Fruit fly (Drosophila melanogaster) whole organism, adult: ENCODE results near the gene CG9500.
A peak's percentile ranks its signal among the peaks of the same experiment; 100 is the strongest.

Experiments
- CG11617 ChIP-seq: fragments of 200-800 bp; sonication (Bioruptor generic); optimal IDR thresholded peaks from 2 replicates; lab custom pipeline; 2017; ENCODE audit warnings: mild to moderate bottlenecking, missing biosample characterization, missing genetic modification reagents, missing genetic modification characterization
- CG12768 ChIP-seq: fragments of 200-800 bp; sonication (Bioruptor generic); optimal IDR thresholded peaks from 2 replicates; lab custom pipeline; 2017; ENCODE audit warnings: missing biosample characterization, missing genetic modification characterization, mild to moderate bottlenecking, moderate library complexity, missing genetic modification reagents
- CG14711 ChIP-seq: fragments of 200-800 bp; sonication (Bioruptor generic); optimal IDR thresholded peaks from 2 replicates; lab custom pipeline; 2018; ENCODE audit warnings: missing biosample characterization, mild to moderate bottlenecking, missing genetic modification characterization, moderate library complexity
- CG1620 ChIP-seq: fragments of 200-800 bp; sonication (Bioruptor generic); optimal IDR thresholded peaks from 2 replicates; lab custom pipeline; 2016; ENCODE audit warnings: missing biosample characterization, missing genetic modification characterization
- CG33017 ChIP-seq: fragments of 200-800 bp; sonication (Bioruptor generic); optimal IDR thresholded peaks from 2 replicates; lab custom pipeline; 2018; ENCODE audit warnings: missing biosample characterization, mild to moderate bottlenecking, missing genetic modification characterization, moderate library complexity
- CG5204 ChIP-seq: fragments of 200-800 bp; sonication (Bioruptor generic); optimal IDR thresholded peaks from 2 replicates; lab custom pipeline; 2016; ENCODE audit warnings: missing biosample characterization, missing genetic modification characterization
- CG7045 ChIP-seq: fragments of 200-800 bp; sonication (Bioruptor generic); optimal IDR thresholded peaks from 2 replicates; lab custom pipeline; 2017; ENCODE audit warnings: missing biosample characterization, mild to moderate bottlenecking, missing genetic modification characterization
- CG7101 ChIP-seq: fragments of 200-800 bp; sonication (Bioruptor generic); optimal IDR thresholded peaks from 2 replicates; lab custom pipeline; 2018; ENCODE audit warnings: missing biosample characterization, mild to moderate bottlenecking, missing genetic modification characterization, moderate library complexity
- Clk ChIP-seq: fragments of 200-800 bp; sonication (Bioruptor generic); optimal IDR thresholded peaks from 2 replicates; lab custom pipeline; 2017; ENCODE audit warnings: missing biosample characterization, missing genetic modification characterization
- Crg-1 ChIP-seq: fragments of 200-800 bp; sonication (Bioruptor generic); optimal IDR thresholded peaks from 2 replicates; lab custom pipeline; 2016; ENCODE audit warnings: missing biosample characterization, missing genetic modification characterization
- Hr96 ChIP-seq: fragments of 200-800 bp; sonication (Bioruptor generic); optimal IDR thresholded peaks from 2 replicates; lab custom pipeline; 2016; ENCODE audit warnings: missing biosample characterization, missing genetic modification characterization
- Mnt ChIP-seq: fragments of 200-800 bp; sonication (Bioruptor generic); optimal IDR thresholded peaks from 2 replicates; lab custom pipeline; 2016; ENCODE audit warnings: missing biosample characterization, mild to moderate bottlenecking, missing genetic modification characterization
- bab1 ChIP-seq: fragments of 200-800 bp; sonication (Bioruptor generic); optimal IDR thresholded peaks from 3 replicates; lab custom pipeline; 2019; ENCODE audit warnings: missing biosample characterization, mild to moderate bottlenecking, missing genetic modification characterization, moderate library complexity
- cic ChIP-seq: fragments of 200-800 bp; sonication (Bioruptor generic); optimal IDR thresholded peaks from 2 replicates; lab custom pipeline; 2017; ENCODE audit warnings: missing biosample characterization, mild to moderate bottlenecking, missing genetic modification characterization, moderate library complexity
- cnc ChIP-seq, 2 experiments: fragments of >200 bp; optimal IDR thresholded peaks; 2 replicates each; lab custom pipeline; 2017
- kay ChIP-seq: fragments of 200-800 bp; sonication (Bioruptor generic); peaks from one replicate; lab custom pipeline; 2016; ENCODE audit warnings: missing biosample characterization, missing genetic modification characterization, borderline replicate concordance
- ovo ChIP-seq: fragments of 200-800 bp; sonication (Bioruptor generic); optimal IDR thresholded peaks from 2 replicates; lab custom pipeline; 2016; ENCODE audit warnings: missing biosample characterization, missing genetic modification characterization
- pad ChIP-seq: fragments of 200-800 bp; sonication (Bioruptor generic); optimal IDR thresholded peaks from 3 replicates; lab custom pipeline; 2017; ENCODE audit warnings: missing biosample characterization, missing genetic modification characterization, mild to moderate bottlenecking, moderate library complexity, missing genetic modification reagents
- tj ChIP-seq: fragments of 200-800 bp; sonication (Bioruptor generic); optimal IDR thresholded peaks from 3 replicates; lab custom pipeline; 2017; ENCODE audit warnings: missing biosample characterization, mild to moderate bottlenecking, missing genetic modification characterization, moderate library complexity
- toe ChIP-seq: fragments of 200-800 bp; sonication (Bioruptor generic); optimal IDR thresholded peaks from 2 replicates; lab custom pipeline; 2016; ENCODE audit warnings: missing biosample characterization, missing genetic modification characterization

Gene CG9500

DNA sequence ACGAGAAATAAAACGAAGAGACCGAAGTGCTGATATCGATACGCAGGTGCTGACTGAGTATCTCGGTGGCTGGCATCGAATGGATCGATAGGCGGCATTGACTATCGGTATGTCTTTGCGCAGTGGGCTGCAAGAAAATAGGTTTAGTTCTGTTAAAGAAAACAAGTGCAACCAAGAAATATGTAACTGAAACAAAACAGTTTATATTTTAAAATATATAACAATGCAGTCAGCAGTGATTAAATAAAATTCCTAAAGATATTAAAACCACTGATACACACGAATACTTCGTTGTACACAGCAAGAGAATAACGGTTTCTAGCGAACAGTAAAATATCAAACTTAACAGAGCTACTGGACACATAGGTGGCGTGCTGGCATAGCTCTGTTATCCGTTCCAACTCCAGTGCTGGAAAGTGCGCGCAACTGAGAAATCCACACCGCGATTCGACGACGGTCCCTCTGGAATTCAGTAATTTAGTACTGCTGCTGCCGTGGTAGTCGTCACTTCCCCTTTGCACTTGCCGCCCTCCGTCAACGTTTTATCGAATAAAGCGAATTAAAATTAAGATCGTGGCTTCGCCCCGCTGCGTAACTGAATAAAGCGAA lies 19.6 kb downstream of the CG9500 start, which contains the start of the genes Pez and Cpr:
Gene Pez, minus strand, starts transcription at position 305 of the 609 bp plus-strand sequence.
Gene Cpr, plus strand, starts transcription at position 470 of the 609 bp plus-strand sequence.
- TF ChIP-seq cic (GFP tag; lab: Kevin White, UChicago) = peak; percentile 2
- TF ChIP-seq CG12768 = no peak
- peak; percentile 69 for TF ChIP-seq pad (GFP tag; lab: Kevin White, UChicago)
- no peak for TF ChIP-seq kay
- no peak for TF ChIP-seq CG7045 (GFP tag; lab: Kevin White, UChicago)
- TF ChIP-seq CG1620 (GFP tag; lab: Kevin White, UChicago) = peak; percentile 68
- TF ChIP-seq Mnt = peak; percentile 33
- TF ChIP-seq Crg-1 (GFP tag; lab: Kevin White, UChicago) = peak; percentile 30
- peak; percentile 52 for TF ChIP-seq CG5204
- TF ChIP-seq toe (GFP tag; lab: Kevin White, UChicago) = peak; percentile 43
- TF ChIP-seq CG11617 (GFP tag; lab: Kevin White, UChicago) = no peak
- no peak for TF ChIP-seq CG33017 (tag; lab: Kevin White, UChicago)
- TF ChIP-seq CG14711 (tag; lab: Kevin White, UChicago) = peak; percentile 35
- TF ChIP-seq Hr96 (GFP tag; lab: Kevin White, UChicago) = peak; percentile 34
- no peak for TF ChIP-seq cnc (optimal IDR thresholded peaks at IDR 0.05; lab: Kevin White, UChicago)
- no peak for TF ChIP-seq bab1 (GFP tag; lab: Kevin White, UChicago)
- TF ChIP-seq tj (GFP tag; lab: Kevin White, UChicago) = no peak
- TF ChIP-seq CG7101 (tag; lab: Kevin White, UChicago) = peak; percentile 58
- TF ChIP-seq ovo = peak; percentile 80
- TF ChIP-seq Clk (GFP tag; lab: Kevin White, UChicago) = no peak

DNA sequence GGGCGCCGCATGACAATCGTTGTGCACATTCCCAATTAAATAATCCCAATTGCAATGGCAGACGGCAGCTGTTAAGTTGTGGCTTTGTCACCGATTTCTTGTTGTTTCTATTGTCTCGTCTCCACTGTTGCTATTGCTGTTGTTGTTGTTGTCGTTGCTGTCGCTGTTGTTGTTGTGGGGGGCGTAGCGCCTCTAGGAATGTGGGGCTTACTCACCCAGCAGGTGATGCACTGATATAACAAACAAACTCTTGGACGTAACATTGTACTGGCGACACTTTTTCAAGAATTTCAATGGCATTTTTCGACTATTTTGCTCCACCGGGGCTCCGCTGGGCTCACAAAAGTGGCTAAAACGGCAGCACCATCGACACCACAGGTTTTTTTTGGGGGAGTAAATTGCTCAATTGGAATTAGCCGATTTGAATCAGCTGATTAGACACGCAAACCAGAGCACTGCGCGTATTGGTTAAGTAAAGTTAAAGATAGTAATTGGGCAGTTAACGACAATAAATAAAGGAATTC lies 20.2 kb downstream of the CG9500 start:
- TF ChIP-seq cnc (optimal IDR thresholded peaks at IDR 0.05; lab: Kevin White, UChicago) = no peak
- TF ChIP-seq Hr96 (GFP tag; lab: Kevin White, UChicago) = no peak
- no peak for TF ChIP-seq CG7101 (tag; lab: Kevin White, UChicago)
- TF ChIP-seq bab1 (GFP tag; lab: Kevin White, UChicago) = no peak
- no peak for TF ChIP-seq Crg-1 (GFP tag; lab: Kevin White, UChicago)
- TF ChIP-seq cic (GFP tag; lab: Kevin White, UChicago) = no peak
- no peak for TF ChIP-seq tj (GFP tag; lab: Kevin White, UChicago)
- no peak for TF ChIP-seq CG5204
- TF ChIP-seq CG33017 (tag; lab: Kevin White, UChicago) = no peak
- TF ChIP-seq toe (GFP tag; lab: Kevin White, UChicago) = no peak
- no peak for TF ChIP-seq ovo
- TF ChIP-seq kay = no peak
- TF ChIP-seq CG12768 = no peak
- TF ChIP-seq pad (GFP tag; lab: Kevin White, UChicago) = no peak
- TF ChIP-seq Clk (GFP tag; lab: Kevin White, UChicago) = no peak
- TF ChIP-seq CG1620 (GFP tag; lab: Kevin White, UChicago) = no peak
- TF ChIP-seq Mnt = no peak
- no peak for TF ChIP-seq CG11617 (GFP tag; lab: Kevin White, UChicago)
- TF ChIP-seq CG14711 (tag; lab: Kevin White, UChicago) = no peak
- TF ChIP-seq CG7045 (GFP tag; lab: Kevin White, UChicago) = no peak

DNA sequence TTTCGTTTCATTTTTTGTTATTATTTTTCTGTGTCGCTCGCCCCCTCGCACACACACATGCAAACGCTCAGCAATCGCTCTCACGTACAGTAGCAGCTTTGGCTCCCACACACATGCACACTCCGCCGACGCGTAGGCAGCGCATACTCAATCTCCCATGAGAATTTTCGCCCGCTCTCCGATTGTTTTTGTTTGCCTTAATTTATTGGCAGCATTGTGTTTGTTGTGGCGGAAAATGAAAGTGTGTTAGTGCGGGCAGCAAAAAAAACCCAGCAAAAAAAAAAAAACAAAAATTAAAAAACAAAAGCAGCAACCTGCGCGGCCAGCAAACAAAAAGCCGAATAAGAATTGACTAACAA lies 33.8 kb downstream of the CG9500 start:
- peak; percentile 84 for TF ChIP-seq CG11617 (GFP tag; lab: Kevin White, UChicago)
- peak; percentile 37 for TF ChIP-seq bab1 (GFP tag; lab: Kevin White, UChicago)
- TF ChIP-seq CG33017 (tag; lab: Kevin White, UChicago) = peak; percentile 87
- TF ChIP-seq cic (GFP tag; lab: Kevin White, UChicago) = peak; percentile 93
- TF ChIP-seq Clk (GFP tag; lab: Kevin White, UChicago) = peak; percentile 81
- peak; percentile 64 for TF ChIP-seq CG5204
- TF ChIP-seq Mnt = peak; percentile 62
- no peak for TF ChIP-seq ovo
- peak; percentile 95 for TF ChIP-seq CG12768
- no peak for TF ChIP-seq CG14711 (tag; lab: Kevin White, UChicago)
- TF ChIP-seq CG7101 (tag; lab: Kevin White, UChicago) = peak; percentile 46
- no peak for TF ChIP-seq CG1620 (GFP tag; lab: Kevin White, UChicago)
- no peak for TF ChIP-seq cnc (optimal IDR thresholded peaks at IDR 0.05; lab: Kevin White, UChicago)
- TF ChIP-seq toe (GFP tag; lab: Kevin White, UChicago) = peak; percentile 70
- peak; percentile 99 for TF ChIP-seq kay
- peak; percentile 65 for TF ChIP-seq tj (GFP tag; lab: Kevin White, UChicago)
- peak; percentile 86 for TF ChIP-seq CG7045 (GFP tag; lab: Kevin White, UChicago)
- peak; percentile 63 for TF ChIP-seq pad (GFP tag; lab: Kevin White, UChicago)
- peak; percentile 28 for TF ChIP-seq Crg-1 (GFP tag; lab: Kevin White, UChicago)
- TF ChIP-seq Hr96 (GFP tag; lab: Kevin White, UChicago) = peak; percentile 58

DNA sequence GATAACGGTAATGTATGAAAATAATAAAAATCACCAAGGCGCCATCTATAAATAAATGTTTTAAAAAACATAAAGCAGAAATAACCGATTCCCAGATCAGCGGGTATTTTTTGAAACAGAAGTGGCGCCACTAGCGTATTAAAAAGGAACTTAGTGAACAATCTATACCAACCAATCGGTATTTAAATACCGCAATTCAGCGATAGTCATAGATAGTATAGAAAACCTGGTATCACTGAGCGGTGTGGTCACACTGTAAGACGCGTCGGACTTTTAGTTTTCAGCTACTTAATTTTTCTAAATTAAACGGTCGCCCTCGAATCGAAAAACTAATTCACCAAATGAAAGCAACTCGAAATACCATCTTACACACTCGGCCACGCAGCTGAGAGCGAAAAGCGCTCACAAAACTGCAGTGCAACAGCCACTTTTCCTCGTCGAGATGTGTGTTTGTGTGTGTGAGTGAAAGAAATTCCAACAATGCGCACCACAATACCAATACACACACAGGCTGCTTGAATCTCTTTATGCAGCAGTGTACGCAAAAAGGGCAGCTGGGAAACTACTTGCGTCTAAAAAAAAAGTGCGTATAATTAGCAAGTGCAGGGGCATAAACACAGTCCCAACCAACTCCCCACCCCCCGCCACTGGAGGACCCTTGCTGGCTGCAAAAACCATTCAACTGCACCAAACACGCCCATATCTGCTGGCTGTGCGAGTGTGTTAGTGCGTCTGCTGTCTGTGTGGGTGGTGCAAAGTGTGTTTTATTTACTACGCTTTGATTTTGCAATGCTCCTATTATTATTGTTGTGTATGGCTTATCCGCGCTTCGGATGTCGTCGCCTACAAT lies 34.4 kb downstream of the CG9500 start, which contains the start of gene PDZ-GEF:
Gene PDZ-GEF, plus strand, starts transcription at position 232 of the 850 bp plus-strand sequence.
- TF ChIP-seq Mnt (no peak), CG1620 (GFP tag; lab: Kevin White, UChicago) (peak; percentile 54), CG7101 (tag; lab: Kevin White, UChicago) (peak; percentile 34), CG14711 (tag; lab: Kevin White, UChicago) (peak; percentile 28)

DNA sequence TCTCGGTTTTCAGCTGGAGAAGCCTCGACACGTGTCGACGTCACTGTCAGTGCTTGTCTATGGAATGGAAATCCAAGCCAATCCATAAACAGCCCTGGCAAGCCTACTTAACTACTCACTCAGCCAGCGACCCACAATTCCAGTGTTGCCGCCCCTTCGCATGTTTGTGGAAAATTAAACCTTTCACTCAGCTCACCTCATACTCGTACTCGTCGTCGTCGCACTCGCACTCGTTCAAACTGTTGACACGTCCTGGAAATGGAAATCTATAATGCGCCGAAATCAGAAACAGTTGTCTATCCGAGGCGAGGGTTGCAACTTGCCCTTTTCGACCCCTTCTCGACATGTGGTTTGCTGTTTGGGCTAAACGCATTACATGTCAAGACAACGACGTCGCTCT lies 39.0 kb downstream of the CG9500 start:
- TF ChIP-seq pad (GFP tag; lab: Kevin White, UChicago) = no peak
- no peak for TF ChIP-seq CG33017 (tag; lab: Kevin White, UChicago)
- TF ChIP-seq CG7045 (GFP tag; lab: Kevin White, UChicago) = no peak
- TF ChIP-seq Hr96 (GFP tag; lab: Kevin White, UChicago) = no peak
- TF ChIP-seq cnc (optimal IDR thresholded peaks at IDR 0.05; lab: Kevin White, UChicago) = no peak
- no peak for TF ChIP-seq Crg-1 (GFP tag; lab: Kevin White, UChicago)
- TF ChIP-seq tj (GFP tag; lab: Kevin White, UChicago) = no peak
- TF ChIP-seq toe (GFP tag; lab: Kevin White, UChicago) = no peak
- no peak for TF ChIP-seq cic (GFP tag; lab: Kevin White, UChicago)
- TF ChIP-seq CG12768 = no peak
- TF ChIP-seq CG14711 (tag; lab: Kevin White, UChicago) = no peak
- no peak for TF ChIP-seq CG11617 (GFP tag; lab: Kevin White, UChicago)
- no peak for TF ChIP-seq bab1 (GFP tag; lab: Kevin White, UChicago)
- no peak for TF ChIP-seq CG5204
- TF ChIP-seq kay = no peak
- no peak for TF ChIP-seq Clk (GFP tag; lab: Kevin White, UChicago)
- no peak for TF ChIP-seq CG7101 (tag; lab: Kevin White, UChicago)
